Worm (Caenorhabditis elegans): ENCODE data around the gene W06H8.6.

W06H8.6 gene

DNA sequence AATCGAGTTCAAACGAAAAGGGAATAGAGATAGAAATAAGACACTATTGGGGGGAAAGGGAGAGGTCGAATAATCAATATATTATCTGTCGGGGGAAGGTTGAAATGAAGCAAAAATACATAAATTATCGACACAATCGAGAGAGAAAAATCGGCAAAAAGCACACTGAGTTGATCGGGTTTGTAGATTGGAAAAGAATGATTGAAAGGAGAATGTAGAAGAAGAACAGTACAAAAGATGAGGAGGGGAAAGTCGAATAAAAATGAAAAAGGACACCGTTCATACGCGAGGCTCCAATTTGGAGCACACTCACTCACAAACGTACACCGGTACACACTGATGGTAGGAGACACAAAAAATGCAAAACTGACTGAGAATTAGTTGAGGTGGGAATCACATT, 5.5 kb downstream of the W06H8.6 start (continued):
- TF ChIP-seq Y53F4B.3 (GFP tag; IDR thresholded peaks at IDR 0.05) (no peak), egrh-3 (GFP tag; IDR thresholded peaks at IDR 0.05) (no peak), snpc-4 (GFP tag; optimal IDR thresholded peaks at IDR 0.05) (no peak), snpc-4 (tag; optimal IDR thresholded peaks at IDR 0.05) (no peak), nhr-90 (tag; optimal IDR thresholded peaks at IDR 0.05) (no peak), hsf-1 (GFP tag; IDR thresholded peaks at IDR 0.05) (no peak), ccch-3 (GFP tag; optimal IDR thresholded peaks at IDR 0.05) (no peak), tlf-1 (GFP tag; optimal IDR thresholded peaks at IDR 0.05) (no peak), him-1 (tag; optimal IDR thresholded peaks at IDR 0.05) (no peak), nhr-27 (tag; optimal IDR thresholded peaks at IDR 0.05) (no peak), snpc-3.4 (tag; optimal IDR thresholded peaks at IDR 0.05) (peak; percentile 3), hlh-12 (tag; optimal IDR thresholded peaks at IDR 0.05) (no peak), Y53G8AR.9 (GFP tag; conservative IDR thresholded peaks at IDR 0.05) (peak; percentile 23), ama-1 (optimal IDR thresholded peaks at IDR 0.05) (peak; percentile 22), ama-1 (GFP tag; optimal IDR thresholded peaks at IDR 0.05) (no peak), zim-3 (tag; optimal IDR thresholded peaks at IDR 0.05) (no peak), ceh-79 (tag; optimal IDR thresholded peaks at IDR 0.05) (no peak), Y56A3A.18 (GFP tag; IDR thresholded peaks at IDR 0.05) (peak; percentile 29; the same call in 1 of the 2 replicates), cebp-2 (GFP tag; IDR thresholded peaks at IDR 0.05) (no peak), lin-35 (GFP tag; optimal IDR thresholded peaks at IDR 0.05) (no peak), nhr-179 (tag; optimal IDR thresholded peaks at IDR 0.05) (no peak), egl-18 (GFP tag; IDR thresholded peaks at IDR 0.05) (no peak), mcd-1 (GFP tag; IDR thresholded peaks at IDR 0.05) (no peak), madf-6 (GFP tag; IDR thresholded peaks at IDR 0.05) (no peak)

DNA sequence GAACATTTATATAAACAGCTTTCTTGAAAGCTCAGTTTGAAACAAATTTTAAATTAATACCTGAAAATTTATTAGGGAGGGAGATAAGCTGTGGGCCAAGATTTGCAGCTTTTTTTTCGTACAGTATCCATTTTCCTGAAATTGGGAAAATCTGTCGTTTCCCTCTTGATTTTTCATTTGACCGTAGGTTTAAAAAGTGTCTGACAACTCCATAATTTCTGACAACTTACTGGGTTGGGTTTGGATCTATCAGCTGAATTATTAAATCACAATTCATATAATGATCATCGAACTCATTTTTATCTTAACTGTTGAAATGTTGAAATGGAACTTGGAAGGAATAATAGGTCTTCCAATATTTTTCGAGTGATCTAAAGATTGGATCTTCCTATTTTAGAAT, 6.1 kb downstream of the W06H8.6 start:
- TF ChIP-seq T07F8.4 (tag; optimal IDR thresholded peaks at IDR 0.05) = no peak
- TF ChIP-seq die-1 (tag; optimal IDR thresholded peaks at IDR 0.05) = no peak
- TF ChIP-seq tbp1 (GFP tag; optimal IDR thresholded peaks at IDR 0.05) = no peak
- TF ChIP-seq unc-130 (GFP tag; optimal IDR thresholded peaks at IDR 0.05) = no peak
- TF ChIP-seq D2030.7 (GFP tag; IDR thresholded peaks at IDR 0.05) = no peak
- TF ChIP-seq mel-28 (tag; optimal IDR thresholded peaks at IDR 0.05; ENCODE audit: borderline replicate concordance) = no peak
- no peak for TF ChIP-seq bed-2 (GFP tag; IDR thresholded peaks at IDR 0.05)
- no peak for TF ChIP-seq tlf-1 (GFP tag; optimal IDR thresholded peaks at IDR 0.05)
- TF ChIP-seq dox-1 (GFP tag; IDR thresholded peaks at IDR 0.05) = no peak
- peak in 1 of 3 experiments; percentile 55 for TF ChIP-seq lin-35 (GFP tag; optimal IDR thresholded peaks at IDR 0.05)
- TF ChIP-seq madf-8 (GFP tag; conservative IDR thresholded peaks at IDR 0.05) = no peak
- no peak for TF ChIP-seq ets-4 (GFP tag; optimal IDR thresholded peaks at IDR 0.05)
- no peak for TF ChIP-seq snpc-1.1 (tag; optimal IDR thresholded peaks at IDR 0.05; ENCODE audit: insufficient read depth)
- no peak for TF ChIP-seq ccch-3 (GFP tag; optimal IDR thresholded peaks at IDR 0.05)
- no peak for TF ChIP-seq ceh-27 (GFP tag; optimal IDR thresholded peaks at IDR 0.05)
- no peak for TF ChIP-seq repo-1 (tag; optimal IDR thresholded peaks at IDR 0.05)
- TF ChIP-seq C17E4.6 (GFP tag; IDR thresholded peaks at IDR 0.05) = no peak
- TF ChIP-seq madf-6 (GFP tag; IDR thresholded peaks at IDR 0.05) = no peak; the same call in 1 of the 2 replicates
- TF ChIP-seq bed-1 (GFP tag; IDR thresholded peaks at IDR 0.05) = no peak
- TF ChIP-seq nhr-179 (tag; optimal IDR thresholded peaks at IDR 0.05) = no peak
- TF ChIP-seq ztf-6 (GFP tag; IDR thresholded peaks at IDR 0.05) = no peak
- TF ChIP-seq akir-1 (GFP tag; optimal IDR thresholded peaks at IDR 0.05) = no peak
- no peak for TF ChIP-seq F57A8.1 (GFP tag; optimal IDR thresholded peaks at IDR 0.05)
- no peak for TF ChIP-seq ceh-91 (GFP tag; IDR thresholded peaks at IDR 0.05)
- no peak for TF ChIP-seq Y79H2A.3 (GFP tag; conservative IDR thresholded peaks at IDR 0.05)
- TF ChIP-seq gei-17 (GFP tag; optimal IDR thresholded peaks at IDR 0.05) = no peak
- TF ChIP-seq attf-6 (GFP tag; IDR thresholded peaks at IDR 0.05) = no peak
- no peak for TF ChIP-seq zim-3 (tag; optimal IDR thresholded peaks at IDR 0.05)
- no peak for TF ChIP-seq cebp-1 (GFP tag; IDR thresholded peaks at IDR 0.05)
- peak; percentile 45 for TF ChIP-seq cebp-1 (tag; optimal IDR thresholded peaks at IDR 0.05)
- TF ChIP-seq atf-7 (tag; optimal IDR thresholded peaks at IDR 0.05) = peak; percentile 41

Data from whole organism, young adult.